Fruit fly (Drosophila melanogaster): ENCODE results near the gene CG13251.

The CG13251 gene

DNA sequence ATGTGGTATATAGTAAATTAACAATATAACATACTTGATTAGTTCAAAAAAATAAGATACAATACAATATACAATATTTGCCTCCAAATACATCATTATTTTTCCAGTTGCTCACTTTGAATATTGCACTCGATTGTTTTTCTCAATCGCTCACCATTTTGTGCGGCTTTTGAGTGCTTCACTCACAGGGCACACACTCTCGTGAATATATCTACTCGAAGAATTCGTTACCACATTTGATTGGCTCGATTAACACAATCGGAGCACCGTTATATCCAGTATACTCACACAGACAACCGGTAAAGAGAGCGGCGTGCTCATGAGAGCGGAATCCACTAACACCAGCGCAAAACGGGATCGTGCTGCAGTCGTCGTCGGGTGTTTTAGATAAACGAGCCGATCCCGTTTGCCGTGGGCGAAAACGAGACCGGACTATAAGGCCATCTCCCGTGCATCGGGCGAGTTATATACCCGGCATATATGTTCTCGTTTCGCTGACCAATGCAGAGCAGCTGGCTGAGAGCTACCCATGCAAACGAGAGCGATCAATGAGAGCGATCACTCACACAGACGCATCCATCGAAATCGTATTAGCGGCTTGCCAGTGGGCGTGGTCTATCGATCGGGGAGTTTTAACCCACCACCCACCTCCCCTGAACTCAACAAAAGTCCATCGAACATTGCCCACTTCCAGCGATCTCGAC, 15.4 kb upstream of the CG13251 start:
- TF ChIP-seq h (optimal IDR thresholded peaks at IDR 0.05): no peak
- TF ChIP-seq psq (optimal IDR thresholded peaks at IDR 0.05): no peak
- no peak for TF ChIP-seq insv (optimal IDR thresholded peaks at IDR 0.05)

DNA sequence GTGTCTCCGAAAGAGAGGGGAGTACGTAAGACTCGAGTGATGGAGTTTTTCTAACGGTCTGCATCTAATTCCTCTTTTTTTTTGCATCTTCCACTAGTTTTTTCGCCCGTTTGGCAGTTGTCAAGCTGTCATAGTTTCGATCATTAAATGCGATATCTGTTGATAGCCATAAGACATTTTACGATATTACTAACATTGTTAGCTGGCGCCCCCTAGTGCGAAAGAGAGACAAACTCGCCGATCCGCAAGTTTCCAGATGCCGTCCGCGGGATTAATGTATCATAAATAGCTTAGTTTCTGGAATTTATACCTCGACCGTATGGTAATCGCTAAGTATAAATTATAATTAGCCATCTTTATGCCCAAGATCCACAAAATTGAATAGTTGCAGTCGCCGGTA, 14.8 kb upstream of the CG13251 start:
- no peak for TF ChIP-seq insv (optimal IDR thresholded peaks at IDR 0.05)
- no peak for TF ChIP-seq Sin3A (optimal IDR thresholded peaks at IDR 0.05)
- TF ChIP-seq ttk (optimal IDR thresholded peaks at IDR 0.05): no peak
- no peak for TF ChIP-seq Myc (optimal IDR thresholded peaks at IDR 0.05)
- TF ChIP-seq psq (optimal IDR thresholded peaks at IDR 0.05): no peak
- TF ChIP-seq h (optimal IDR thresholded peaks at IDR 0.05): no peak

DNA sequence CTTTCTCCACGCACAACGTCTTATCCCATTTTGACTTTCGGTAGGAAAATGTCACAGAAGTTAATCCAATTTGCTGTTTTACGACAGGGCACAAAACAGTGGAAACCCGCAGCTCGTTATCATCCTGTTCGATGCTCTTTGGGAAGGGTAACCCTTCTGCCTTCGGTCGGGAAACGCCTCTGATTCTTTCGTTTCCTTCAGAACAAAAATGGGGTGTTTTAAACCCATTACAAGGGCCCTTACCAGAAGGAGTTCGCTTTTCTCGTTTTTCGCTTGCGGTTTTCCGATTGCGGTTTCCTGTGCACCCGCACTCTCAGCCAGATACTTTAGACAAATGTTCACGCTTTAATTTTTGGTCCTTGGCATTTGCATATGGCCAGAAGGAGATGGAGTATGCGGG, 13.9 kb upstream of the CG13251 start:
- TF ChIP-seq psq (optimal IDR thresholded peaks at IDR 0.05): no peak
- TF ChIP-seq insv (optimal IDR thresholded peaks at IDR 0.05): no peak
- no peak for TF ChIP-seq h (optimal IDR thresholded peaks at IDR 0.05)
- no peak for TF ChIP-seq Myc (optimal IDR thresholded peaks at IDR 0.05)
- no peak for TF ChIP-seq Sin3A (optimal IDR thresholded peaks at IDR 0.05)
- TF ChIP-seq ttk (optimal IDR thresholded peaks at IDR 0.05): no peak

DNA sequence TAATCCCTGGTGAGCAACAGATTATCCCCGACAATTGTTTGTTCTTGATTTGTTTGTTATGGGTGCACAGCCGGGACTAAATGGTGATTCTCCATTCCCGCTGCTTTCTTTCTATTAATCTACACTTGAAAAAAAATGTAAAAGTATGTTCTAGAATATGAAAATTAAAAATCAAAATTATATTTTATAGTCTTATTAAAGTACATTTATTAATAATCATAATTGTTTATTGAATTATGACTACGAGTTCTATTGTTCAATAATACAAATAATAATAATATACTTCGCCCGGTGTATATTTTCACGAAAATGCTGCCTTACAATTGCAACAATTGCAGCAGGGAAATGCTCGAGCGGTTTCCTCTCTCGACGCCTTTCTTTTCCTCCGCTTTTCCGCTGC, 13.4 kb upstream of the CG13251 start:
- no peak for TF ChIP-seq h (optimal IDR thresholded peaks at IDR 0.05)
- no peak for TF ChIP-seq Myc (optimal IDR thresholded peaks at IDR 0.05)
- no peak for TF ChIP-seq Sin3A (optimal IDR thresholded peaks at IDR 0.05)
- TF ChIP-seq insv (optimal IDR thresholded peaks at IDR 0.05): no peak
- no peak for TF ChIP-seq ttk (optimal IDR thresholded peaks at IDR 0.05)

DNA sequence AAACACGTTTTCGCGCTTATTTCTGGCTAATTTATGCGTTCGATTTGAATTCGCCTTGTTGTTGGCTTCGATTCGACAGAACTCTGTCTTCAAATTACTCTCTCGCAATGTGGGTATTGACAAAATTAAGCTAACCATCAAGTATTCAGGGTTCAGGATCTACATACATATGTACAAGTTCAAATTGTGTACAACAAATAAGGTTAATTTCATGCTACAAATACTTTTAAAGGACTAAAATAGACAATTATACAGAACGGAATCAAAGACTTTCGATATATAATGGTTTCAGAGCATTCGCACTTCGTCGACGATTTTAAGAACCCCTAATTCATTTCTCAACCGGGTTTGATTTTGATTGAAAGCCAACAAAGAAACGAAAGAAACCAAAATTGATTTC, 12.4 kb upstream of the CG13251 start:
- no peak for TF ChIP-seq Sin3A (optimal IDR thresholded peaks at IDR 0.05)
- TF ChIP-seq ttk (optimal IDR thresholded peaks at IDR 0.05): no peak
- TF ChIP-seq psq (optimal IDR thresholded peaks at IDR 0.05): no peak
- no peak for TF ChIP-seq Myc (optimal IDR thresholded peaks at IDR 0.05)
- TF ChIP-seq insv (optimal IDR thresholded peaks at IDR 0.05): no peak
- no peak for TF ChIP-seq h (optimal IDR thresholded peaks at IDR 0.05)

DNA sequence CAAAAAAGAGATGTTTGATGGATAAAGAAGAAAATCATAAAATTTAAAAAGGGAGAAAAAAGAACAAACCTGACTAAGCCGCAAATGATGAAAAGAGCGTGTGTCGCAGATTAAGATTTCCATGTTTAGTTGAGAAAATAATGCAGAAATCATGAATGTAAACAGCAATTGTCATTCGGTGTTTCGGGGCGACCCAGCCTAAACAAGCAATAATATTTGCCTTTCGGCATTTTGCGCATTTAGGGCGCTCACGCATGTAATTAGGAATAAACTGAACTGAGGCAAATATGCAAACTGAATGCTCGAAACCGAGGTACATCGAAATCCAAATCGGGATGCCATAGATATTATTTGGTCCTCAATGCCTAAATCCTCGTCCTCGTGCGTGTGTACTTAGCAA, 7.8 kb upstream of the CG13251 start:
- no peak for TF ChIP-seq h (optimal IDR thresholded peaks at IDR 0.05)

DNA sequence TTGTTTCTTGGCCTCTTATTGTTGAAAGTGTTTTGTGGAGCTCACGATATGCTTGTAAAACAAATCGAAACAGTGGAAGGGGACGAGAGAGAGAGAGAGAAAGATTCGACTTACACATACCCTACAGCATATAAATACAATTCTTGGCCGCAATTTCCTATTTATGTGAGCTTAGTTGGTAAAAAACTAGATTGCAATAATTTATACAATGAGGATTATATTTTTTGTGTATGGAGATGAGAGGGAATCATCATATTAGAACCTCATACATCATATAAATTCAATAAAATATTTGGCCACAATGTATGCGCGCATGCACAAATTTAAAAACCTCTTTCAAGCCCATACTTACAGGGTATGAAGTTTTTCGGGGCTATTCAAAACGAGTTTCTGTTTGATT, 6.4 kb upstream of the CG13251 start:
- TF ChIP-seq insv (optimal IDR thresholded peaks at IDR 0.05) (no peak), ttk (optimal IDR thresholded peaks at IDR 0.05) (no peak), psq (optimal IDR thresholded peaks at IDR 0.05) (no peak), h (optimal IDR thresholded peaks at IDR 0.05) (no peak), Sin3A (optimal IDR thresholded peaks at IDR 0.05) (no peak), Myc (optimal IDR thresholded peaks at IDR 0.05) (no peak)

DNA sequence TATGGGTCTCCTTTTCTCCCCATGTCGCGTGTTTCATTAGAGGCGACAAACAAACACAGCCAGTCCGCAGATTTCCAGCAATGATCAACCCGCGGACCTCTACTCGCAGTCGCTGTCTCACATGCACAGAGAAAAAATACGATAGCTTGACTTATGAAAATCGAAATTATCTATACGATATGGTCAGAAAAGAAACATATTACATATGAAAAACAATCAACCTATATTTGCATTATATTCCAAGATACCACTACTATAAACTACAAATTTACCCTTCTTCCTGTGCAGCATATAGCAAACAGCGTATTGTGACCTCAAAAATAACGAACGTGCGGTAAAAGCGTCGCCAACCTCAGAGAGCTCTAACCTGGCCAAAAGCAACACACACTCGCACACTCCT, 5.2 kb upstream of the CG13251 start:
- no peak for TF ChIP-seq Myc (optimal IDR thresholded peaks at IDR 0.05)
- no peak for TF ChIP-seq h (optimal IDR thresholded peaks at IDR 0.05)

DNA sequence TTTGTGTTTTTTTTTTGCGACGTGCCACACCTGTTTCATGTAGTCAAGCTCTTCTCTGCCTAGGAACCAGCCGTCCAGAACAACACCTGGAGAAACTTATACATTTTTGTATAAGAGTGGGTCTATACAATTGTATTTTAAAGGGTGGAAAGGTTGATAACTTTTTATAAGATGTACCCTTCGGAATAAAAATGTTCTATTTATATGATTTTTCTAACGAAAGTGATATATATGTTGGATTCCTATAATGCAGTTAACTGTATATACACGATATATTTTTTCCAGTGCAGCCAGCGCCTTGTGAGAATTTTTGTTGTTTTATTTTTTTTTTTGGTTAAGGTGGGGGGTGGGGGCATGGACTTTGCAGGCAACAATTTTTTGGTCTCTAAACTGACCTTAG, 4.7 kb upstream of the CG13251 start:
- TF ChIP-seq insv (optimal IDR thresholded peaks at IDR 0.05) (no peak), Sin3A (optimal IDR thresholded peaks at IDR 0.05) (no peak), ttk (optimal IDR thresholded peaks at IDR 0.05) (no peak), h (optimal IDR thresholded peaks at IDR 0.05) (no peak), psq (optimal IDR thresholded peaks at IDR 0.05) (no peak), Myc (optimal IDR thresholded peaks at IDR 0.05) (no peak)

DNA sequence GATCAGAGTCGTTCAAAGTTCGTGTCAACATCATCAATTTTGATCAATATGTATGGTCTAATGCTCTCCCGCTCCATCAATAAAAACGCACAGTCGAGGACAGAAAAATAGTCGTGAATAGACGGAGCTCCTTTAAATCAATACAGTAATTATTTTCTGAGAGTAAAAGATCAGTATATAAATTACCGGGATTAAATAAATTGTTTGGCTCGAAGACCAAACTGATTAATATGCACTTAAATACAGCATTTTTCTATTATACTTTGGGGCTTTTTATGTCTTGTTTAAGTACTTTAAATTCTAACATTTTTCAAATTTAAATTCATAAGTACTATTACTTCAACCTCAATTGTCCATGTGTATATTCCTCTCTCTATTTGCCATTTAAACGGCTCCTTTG, 2.5 kb upstream of the CG13251 start:
- TF ChIP-seq psq (optimal IDR thresholded peaks at IDR 0.05) (no peak), ttk (optimal IDR thresholded peaks at IDR 0.05) (no peak), insv (optimal IDR thresholded peaks at IDR 0.05) (no peak), h (optimal IDR thresholded peaks at IDR 0.05) (no peak), Myc (optimal IDR thresholded peaks at IDR 0.05) (no peak), Sin3A (optimal IDR thresholded peaks at IDR 0.05) (no peak)

DNA sequence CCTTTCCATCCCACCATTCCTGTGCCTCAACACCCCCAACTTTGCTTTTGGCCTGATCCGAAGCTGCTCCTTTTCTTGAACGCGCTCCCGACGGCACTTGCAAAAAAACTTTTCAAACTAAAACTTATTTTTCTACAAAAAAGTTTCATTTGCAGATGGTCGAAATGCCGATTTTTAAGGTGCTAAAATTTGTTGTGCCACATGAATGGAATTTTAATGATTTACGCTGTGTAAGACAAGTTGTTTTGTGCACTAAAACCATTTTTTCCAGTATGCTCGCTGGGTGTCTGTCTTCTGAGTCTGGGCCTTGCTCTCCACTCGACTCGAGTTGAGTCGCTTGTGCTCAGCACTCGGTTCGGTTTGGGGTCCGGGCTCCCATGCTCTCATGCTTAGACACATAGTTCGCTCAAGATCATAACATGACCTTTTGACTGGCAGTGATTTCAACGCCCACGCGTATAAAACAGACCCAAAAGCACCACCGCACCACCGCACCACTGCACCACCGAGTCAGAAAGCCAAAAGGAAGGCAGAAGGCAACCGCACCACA, 1.3 kb upstream of the CG13251 start:
- TF ChIP-seq h (optimal IDR thresholded peaks at IDR 0.05): no peak
- TF ChIP-seq ttk (optimal IDR thresholded peaks at IDR 0.05): no peak
- TF ChIP-seq Sin3A (optimal IDR thresholded peaks at IDR 0.05): no peak
- no peak for TF ChIP-seq insv (optimal IDR thresholded peaks at IDR 0.05)
- TF ChIP-seq Myc (optimal IDR thresholded peaks at IDR 0.05): no peak
- no peak for TF ChIP-seq psq (optimal IDR thresholded peaks at IDR 0.05)

DNA sequence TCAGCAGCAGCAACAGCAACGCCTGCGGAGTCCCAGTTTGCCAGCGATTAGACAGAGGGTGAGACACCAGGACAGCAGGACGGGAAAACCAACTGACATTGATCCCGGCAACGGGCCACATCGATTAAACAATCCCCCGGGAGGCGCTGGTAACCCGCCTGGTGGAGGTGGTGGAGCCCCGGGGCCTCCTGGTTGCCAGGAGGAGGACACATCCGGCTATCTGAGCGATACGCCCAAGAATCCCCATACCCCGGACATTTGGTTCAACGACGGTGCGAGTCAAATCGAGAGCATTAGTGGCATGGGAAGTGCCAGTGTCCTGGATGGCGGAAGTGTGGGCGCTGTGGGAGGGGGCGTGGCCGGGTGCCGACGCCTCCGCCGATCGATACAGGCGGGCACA, 846 bp downstream of the CG13251 start:
- TF ChIP-seq psq (optimal IDR thresholded peaks at IDR 0.05): no peak
- no peak for TF ChIP-seq Myc (optimal IDR thresholded peaks at IDR 0.05)
- TF ChIP-seq ttk (optimal IDR thresholded peaks at IDR 0.05): no peak
- TF ChIP-seq h (optimal IDR thresholded peaks at IDR 0.05): no peak
- TF ChIP-seq insv (optimal IDR thresholded peaks at IDR 0.05): no peak
- no peak for TF ChIP-seq Sin3A (optimal IDR thresholded peaks at IDR 0.05)

DNA sequence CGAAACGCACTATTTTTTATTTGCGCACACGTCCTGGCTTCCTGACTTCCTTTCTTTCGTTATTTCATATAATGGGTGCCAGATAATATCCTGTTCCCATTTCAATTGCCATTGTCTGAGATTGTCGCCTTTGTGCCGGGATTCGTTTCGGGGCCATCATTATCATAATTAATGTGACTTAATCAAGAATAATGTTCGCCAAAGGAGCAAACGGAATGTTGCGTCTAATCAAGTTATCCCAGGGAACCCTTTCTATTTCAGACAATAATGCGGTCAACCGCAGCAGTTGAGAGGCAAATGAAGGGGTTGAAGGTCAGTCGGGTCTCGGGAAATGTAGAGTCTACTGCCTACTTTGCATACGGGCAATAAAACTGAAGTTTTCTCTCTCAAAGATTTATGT, 6.8 kb downstream of the CG13251 start:
- no peak for TF ChIP-seq insv (optimal IDR thresholded peaks at IDR 0.05)
- no peak for TF ChIP-seq Myc (optimal IDR thresholded peaks at IDR 0.05)
- TF ChIP-seq h (optimal IDR thresholded peaks at IDR 0.05): no peak
- no peak for TF ChIP-seq ttk (optimal IDR thresholded peaks at IDR 0.05)
- no peak for TF ChIP-seq Sin3A (optimal IDR thresholded peaks at IDR 0.05)
- no peak for TF ChIP-seq psq (optimal IDR thresholded peaks at IDR 0.05)
